Fruit fly (Drosophila melanogaster) whole organism, embryonic: Measurements from ENCODE around the gene CCHa1.

Source experiments
- Ada2b ChIP-seq: fragments of 200-800 bp; sonication (Bioruptor generic); IDR thresholded peaks from 2 replicates; pipeline ENCODE4 v1.3.6; 2022; ENCODE audit warnings: missing biosample characterization, missing genetic modification characterization
- Atf-2 ChIP-seq: fragments of 200-800 bp; sonication (Bioruptor generic); optimal IDR thresholded peaks from 2 replicates; lab custom pipeline; 2016; ENCODE audit warnings: missing biosample characterization, missing genetic modification characterization
- Bgb ChIP-seq: fragments of 200-800 bp; sonication (Bioruptor generic); IDR thresholded peaks from 2 replicates; pipeline ENCODE4 v1.3.6; 2022; ENCODE audit warnings: missing biosample characterization, missing genetic modification characterization; ENCODE audit not compliant: partially characterized antibody
- CG10462 ChIP-seq: fragments of 200-800 bp; sonication (Bioruptor generic); optimal IDR thresholded peaks from 2 replicates; lab custom pipeline; 2016; ENCODE audit warnings: missing biosample characterization, missing genetic modification characterization
- CG10543 ChIP-seq: fragments of 200-800 bp; sonication (Bioruptor generic); optimal IDR thresholded peaks from 3 replicates; lab custom pipeline; 2017; ENCODE audit warnings: missing biosample characterization, mild to moderate bottlenecking, missing genetic modification characterization, moderate library complexity
- CG1233 ChIP-seq: fragments of 200-800 bp; sonication (Bioruptor generic); optimal IDR thresholded peaks from 4 replicates; lab custom pipeline; 2018; ENCODE audit warnings: missing biosample characterization, mild to moderate bottlenecking, missing genetic modification characterization
- CG12769 ChIP-seq: fragments of 200-800 bp; sonication (Bioruptor generic); optimal IDR thresholded peaks from 2 replicates; lab custom pipeline; 2019; ENCODE audit warnings: missing biosample characterization, mild to moderate bottlenecking, missing genetic modification characterization, moderate library complexity
- CG13123 ChIP-seq: fragments of 200-800 bp; sonication (Bioruptor generic); optimal IDR thresholded peaks from 2 replicates; lab custom pipeline; 2016; ENCODE audit warnings: missing biosample characterization, missing genetic modification characterization
- CG13624 ChIP-seq: fragments of 200-800 bp; sonication (Bioruptor generic); optimal IDR thresholded peaks from 2 replicates; lab custom pipeline; 2016; ENCODE audit warnings: missing biosample characterization, missing genetic modification characterization
- CG13894 ChIP-seq: fragments of 200-800 bp; sonication (Bioruptor generic); optimal IDR thresholded peaks from 3 replicates; lab custom pipeline; 2018; ENCODE audit warnings: missing biosample characterization, mild to moderate bottlenecking, missing genetic modification characterization, moderate library complexity
- CG16815 ChIP-seq: fragments of 200-800 bp; sonication (Bioruptor generic); optimal IDR thresholded peaks from 3 replicates; lab custom pipeline; 2017; ENCODE audit warnings: missing biosample characterization, mild to moderate bottlenecking, missing genetic modification characterization
- CG17186 ChIP-seq: fragments of 200-800 bp; sonication (Bioruptor generic); optimal IDR thresholded peaks from 3 replicates; lab custom pipeline; 2017; ENCODE audit warnings: missing biosample characterization, missing genetic modification reagents, missing genetic modification characterization
- CG17359 ChIP-seq: fragments of 200-800 bp; sonication (Bioruptor generic); optimal IDR thresholded peaks from 3 replicates; lab custom pipeline; 2018; ENCODE audit warnings: missing biosample characterization, mild to moderate bottlenecking, missing genetic modification characterization, moderate library complexity
- CG17385 ChIP-seq: fragments of 200-800 bp; sonication (Bioruptor generic); optimal IDR thresholded peaks from 3 replicates; lab custom pipeline; 2018; ENCODE audit warnings: missing biosample characterization, mild to moderate bottlenecking, missing genetic modification characterization
- CG17568 ChIP-seq: fragments of 200-800 bp; sonication (Bioruptor generic); optimal IDR thresholded peaks from 2 replicates; lab custom pipeline; 2018; ENCODE audit warnings: missing biosample characterization, mild to moderate bottlenecking, missing genetic modification characterization, moderate library complexity
- CG30431 ChIP-seq: fragments of 200-800 bp; sonication (Bioruptor generic); optimal IDR thresholded peaks from 2 replicates; lab custom pipeline; 2017; ENCODE audit warnings: missing biosample characterization, missing genetic modification characterization
- CG32767 ChIP-seq: fragments of 200-800 bp; sonication (Bioruptor generic); IDR thresholded peaks from 2 replicates; pipeline ENCODE4 v1.3.6; 2022; ENCODE audit warnings: missing biosample characterization, missing genetic modification characterization
- CG34422 ChIP-seq: fragments of 200-800 bp; sonication (Bioruptor generic); IDR thresholded peaks from 3 replicates; pipeline ENCODE4 v1.3.6; 2022; ENCODE audit warnings: missing biosample characterization, missing genetic modification characterization
- CG3847 ChIP-seq: fragments of 200-800 bp; sonication (Bioruptor generic); IDR thresholded peaks from 2 replicates; pipeline ENCODE4 v1.3.6; 2022; ENCODE audit warnings: missing biosample characterization, missing genetic modification characterization
- CG4404 ChIP-seq: fragments of 200-800 bp; sonication (Bioruptor generic); IDR thresholded peaks from 2 replicates; pipeline ENCODE4 v1.3.6; 2022; ENCODE audit warnings: missing biosample characterization, missing genetic modification characterization
- CG4730 ChIP-seq: fragments of 200-800 bp; sonication (Bioruptor generic); IDR thresholded peaks from 2 replicates; pipeline ENCODE4 v1.3.6; 2022; ENCODE audit warnings: missing biosample characterization, missing genetic modification characterization
- CG6272 ChIP-seq: fragments of 200-800 bp; sonication (Bioruptor generic); IDR thresholded peaks from 2 replicates; pipeline ENCODE4 v1.3.6; 2022; ENCODE audit warnings: missing biosample characterization, missing genetic modification characterization
- CG7357 ChIP-seq: fragments of 200-800 bp; sonication (Bioruptor generic); IDR thresholded peaks from 3 replicates; pipeline ENCODE4 v1.3.6; 2022; ENCODE audit warnings: missing biosample characterization, missing genetic modification characterization
- CG9609 ChIP-seq: fragments of 200-800 bp; sonication (Bioruptor generic); optimal IDR thresholded peaks from 3 replicates; lab custom pipeline; 2016; ENCODE audit warnings: missing biosample characterization, missing genetic modification characterization
- Ets65A ChIP-seq: fragments of 200-800 bp; sonication (Bioruptor generic); peaks from one replicate; lab custom pipeline; 2016; ENCODE audit warnings: missing biosample characterization, missing genetic modification characterization
- GATAe ChIP-seq: fragments of 200-800 bp; sonication (Bioruptor generic); conservative IDR thresholded peaks from 2 replicates; pipeline ENCODE4 v1.3.6; 2022; ENCODE audit warnings: missing biosample characterization, missing genetic modification characterization
- Max ChIP-seq: fragments of 200-800 bp; sonication (Bioruptor generic); optimal IDR thresholded peaks from 2 replicates; lab custom pipeline; 2016; ENCODE audit warnings: missing biosample characterization, mild to moderate bottlenecking, missing genetic modification characterization
- NFAT ChIP-seq: fragments of 200-800 bp; sonication (Bioruptor generic); IDR thresholded peaks from 2 replicates; pipeline ENCODE4 v1.3.6; 2022; ENCODE audit warnings: missing biosample characterization, missing genetic modification characterization
- Rfx ChIP-seq: fragments of 200-800 bp; sonication (Bioruptor generic); IDR thresholded peaks from 2 replicates; pipeline ENCODE4 v1.3.6; 2022; ENCODE audit warnings: missing biosample characterization, missing genetic modification characterization
- Rx ChIP-seq: fragments of 200-800 bp; sonication (Bioruptor generic); IDR thresholded peaks from 2 replicates; pipeline ENCODE4 v1.3.6; 2022; ENCODE audit warnings: missing biosample characterization, missing genetic modification characterization
- Tbp ChIP-seq: fragments of >200 bp; optimal IDR thresholded peaks from 2 replicates; lab custom pipeline; 2018; ENCODE audit warnings: missing biosample characterization, missing genetic modification characterization
- YL-1 ChIP-seq: fragments of 200-800 bp; sonication (Bioruptor generic); optimal IDR thresholded peaks from 3 replicates; lab custom pipeline; 2017; ENCODE audit warnings: missing biosample characterization, mild to moderate bottlenecking, missing genetic modification characterization
- ase ChIP-seq: fragments of 200-800 bp; sonication (Bioruptor generic); IDR thresholded peaks from 3 replicates; pipeline ENCODE4 v1.3.6; 2022; ENCODE audit warnings: missing biosample characterization, missing genetic modification characterization
- cas ChIP-seq: fragments of 200-800 bp; sonication (Bioruptor generic); IDR thresholded peaks from 2 replicates; pipeline ENCODE4 v1.3.6; 2022; ENCODE audit warnings: missing biosample characterization, missing genetic modification characterization
- crc ChIP-seq: fragments of 200-800 bp; sonication (Bioruptor generic); optimal IDR thresholded peaks from 2 replicates; lab custom pipeline; 2016; ENCODE audit warnings: missing biosample characterization, missing genetic modification characterization
- danr ChIP-seq: fragments of 200-800 bp; sonication (Bioruptor generic); IDR thresholded peaks from 2 replicates; pipeline ENCODE4 v1.3.6; 2022; ENCODE audit warnings: missing biosample characterization, missing genetic modification characterization
- dati ChIP-seq: fragments of 200-800 bp; sonication (Bioruptor generic); IDR thresholded peaks from 2 replicates; pipeline ENCODE4 v1.3.6; 2022; ENCODE audit warnings: missing biosample characterization, missing genetic modification characterization
- dm ChIP-seq: fragments of 200-800 bp; sonication (Bioruptor generic); optimal IDR thresholded peaks from 3 replicates; lab custom pipeline; 2016; ENCODE audit warnings: missing biosample characterization, missing genetic modification characterization
- dysf ChIP-seq: fragments of 200-800 bp; sonication (Bioruptor generic); IDR thresholded peaks from 3 replicates; pipeline ENCODE4 v1.3.6; 2022; ENCODE audit warnings: missing biosample characterization, missing genetic modification characterization
- emc ChIP-seq: fragments of 200-800 bp; sonication (Bioruptor generic); optimal IDR thresholded peaks from 2 replicates; lab custom pipeline; 2016; ENCODE audit warnings: missing biosample characterization, missing genetic modification characterization
- fd96Cb ChIP-seq: fragments of 200-800 bp; sonication (Bioruptor generic); optimal IDR thresholded peaks from 2 replicates; lab custom pipeline; 2018; ENCODE audit warnings: missing biosample characterization, mild to moderate bottlenecking, missing genetic modification characterization, moderate library complexity
- gem ChIP-seq: fragments of 200-800 bp; sonication (Bioruptor generic); optimal IDR thresholded peaks from 2 replicates; lab custom pipeline; 2019; ENCODE audit warnings: missing biosample characterization, mild to moderate bottlenecking, missing genetic modification characterization, moderate library complexity
- lbe ChIP-seq: fragments of 200-800 bp; sonication (Bioruptor generic); optimal IDR thresholded peaks from 2 replicates; lab custom pipeline; 2016; ENCODE audit warnings: missing biosample characterization, mild to moderate bottlenecking, missing genetic modification characterization
- lmd ChIP-seq: fragments of 200-800 bp; sonication (Bioruptor generic); IDR thresholded peaks from 2 replicates; pipeline ENCODE4 v1.3.6; 2022; ENCODE audit warnings: missing biosample characterization, missing genetic modification characterization
- sens-2 ChIP-seq: fragments of 200-800 bp; sonication (Bioruptor generic); IDR thresholded peaks from 2 replicates; pipeline ENCODE4 v1.3.6; 2022; ENCODE audit warnings: missing biosample characterization, missing genetic modification characterization
- slou ChIP-seq: fragments of 200-800 bp; sonication (Bioruptor generic); optimal IDR thresholded peaks from 3 replicates; lab custom pipeline; 2016; ENCODE audit warnings: missing biosample characterization, missing genetic modification characterization
- slp2 ChIP-seq: fragments of 200-800 bp; sonication (Bioruptor generic); optimal IDR thresholded peaks from 2 replicates; lab custom pipeline; 2016; ENCODE audit warnings: missing biosample characterization, missing genetic modification characterization
- so ChIP-seq: fragments of 200-800 bp; sonication (Bioruptor generic); IDR thresholded peaks from 3 replicates; pipeline ENCODE4 v1.3.6; 2022; ENCODE audit warnings: missing biosample characterization, missing genetic modification characterization
- tll ChIP-seq, 2 experiments: fragments of 200-800 bp in 1 of 2; fragments of >200 bp in 1 of 2; sonication (Bioruptor generic) in 1 of 2; optimal IDR thresholded peaks; 2 replicates each; lab custom pipeline; 2017 to 2019; ENCODE audit warnings: missing biosample characterization in 2 of 2, missing genetic modification characterization in 2 of 2, mild to moderate bottlenecking in 1 of 2, moderate library complexity in 1 of 2
- toy ChIP-seq: fragments of 200-800 bp; sonication (Bioruptor generic); IDR thresholded peaks from 2 replicates; pipeline ENCODE4 v1.3.6; 2022; ENCODE audit warnings: missing biosample characterization, missing genetic modification characterization
- trem ChIP-seq: fragments of 200-800 bp; optimal IDR thresholded peaks from 3 replicates; lab custom pipeline; 2019; ENCODE audit warnings: missing biosample characterization, mild to moderate bottlenecking, missing genetic modification characterization, moderate library complexity
- yki ChIP-seq: fragments of >200 bp; optimal IDR thresholded peaks from 3 replicates; lab custom pipeline; 2018

Gene CCHa1

dm6 chr3R:14061049-14061987 lies 35.3 kb downstream of the CCHa1 start (continued):
- TF ChIP-seq lbe (GFP tag; lab: Kevin White, UChicago) (peak; percentile 77), CG12769 (tag; lab: Kevin White, UChicago) (peak; percentile 74), CG16815 (no peak), CG17359 (peak; percentile 17), CG6272 (GFP tag; lab: Robert Waterston, UW) (no peak), Atf-2 (GFP tag; lab: Kevin White, UChicago) (no peak), GATAe (no peak), CG13123 (GFP tag; lab: Kevin White, UChicago) (no peak), dysf (GFP tag; lab: Robert Waterston, UW) (no peak), fd96Cb (tag; lab: Kevin White, UChicago) (no peak), CG30431 (GFP tag; lab: Kevin White, UChicago) (no peak), CG32767 (GFP tag; lab: Robert Waterston, UW) (no peak), tll (GFP tag; optimal IDR thresholded peaks at IDR 0.05; lab: Kevin White, UChicago) (no peak), CG17568 (no peak), Ets65A (GFP tag; lab: Kevin White, UChicago) (no peak), lmd (GFP tag; lab: Robert Waterston, UW) (peak; percentile 15; the same call in 1 of the 2 replicates), dati (GFP tag; lab: Robert Waterston, UW) (0 out of 2 replicates have a peak, but pooled peaks have one; percentile 2), cas (no peak), CG1233 (GFP tag; lab: Kevin White, UChicago) (no peak), gem (tag; lab: Kevin White, UChicago) (peak; percentile 12), Bgb (no peak), Max (GFP tag; lab: Kevin White, UChicago) (no peak), CG10543 (peak; percentile 41), trem (tag; lab: Kevin White, UChicago) (no peak), Rfx (GFP tag; lab: Robert Waterston, UW) (no peak), dm (GFP tag; lab: Kevin White, UChicago) (no peak), CG7357 (GFP tag; lab: Robert Waterston, UW) (no peak), slp2 (GFP tag; lab: Kevin White, UChicago) (no peak), YL-1 (no peak), slou (no peak), Ada2b (GFP tag; lab: Robert Waterston, UW) (no peak), CG34422 (GFP tag; lab: Robert Waterston, UW) (no peak), CG13624 (GFP tag; lab: Kevin White, UChicago) (no peak), NFAT (GFP tag; lab: Robert Waterston, UW) (0 out of 2 replicates have a peak, but pooled peaks have one; percentile 10)

- peak; percentile 20; the same call in 1 of the 2 replicates for TF ChIP-seq sens-2 (GFP tag; lab: Robert Waterston, UW)
- TF ChIP-seq emc (GFP tag; lab: Kevin White, UChicago), result no peak
- no peak for TF ChIP-seq toy
- no peak for TF ChIP-seq CG10462 (GFP tag; lab: Kevin White, UChicago)
- TF ChIP-seq Rx, result no peak
- TF ChIP-seq CG4730 (GFP tag; lab: Robert Waterston, UW), result no peak
- no peak for TF ChIP-seq CG17385 (GFP tag; lab: Kevin White, UChicago)
- TF ChIP-seq CG4404 (GFP tag; lab: Robert Waterston, UW), result no peak
- TF ChIP-seq Tbp, result no peak
- no peak for TF ChIP-seq crc
- no peak for TF ChIP-seq CG9609 (GFP tag; lab: Kevin White, UChicago)
- TF ChIP-seq CG3847 (GFP tag; lab: Robert Waterston, UW), result no peak
- no peak for TF ChIP-seq danr (GFP tag; lab: Robert Waterston, UW)
- TF ChIP-seq dati (GFP tag; lab: Robert Waterston, UW), result no peak
- no peak for TF ChIP-seq CG17186 (GFP tag; lab: Kevin White, UChicago)
- TF ChIP-seq ase, result no peak
- TF ChIP-seq CG13894 (tag; lab: Kevin White, UChicago), result no peak
- TF ChIP-seq so (GFP tag; lab: Robert Waterston, UW), result no peak
- no peak for TF ChIP-seq Ets65A (GFP tag; lab: Kevin White, UChicago)
- no peak for TF ChIP-seq yki
These were observed 36.2 kb downstream of the CCHa1 start for dm6 chr3R:14060399-14060798.
